Worm (Caenorhabditis elegans) whole organism, L1 larva: ENCODE data around the gene srz-1.

ENCODE experiments used
- C34B4.2 ChIP-seq: sonication (generic microtip); optimal IDR thresholded peaks from 2 replicates; lab custom pipeline; 2017; ENCODE audit warnings: mild to moderate bottlenecking, missing genetic modification characterization, missing compliant biosample characterization
- ama-1 ChIP-seq: fragments of 150-350 bp; optimal IDR thresholded peaks from 2 replicates; lab custom pipeline; 2014
- jun-1 ChIP-seq: fragments of 150-350 bp; optimal IDR thresholded peaks from 2 replicates; lab custom pipeline; 2014; ENCODE audit warnings: missing biosample characterization, missing genetic modification reagents, missing genetic modification characterization
- nhr-237 ChIP-seq: fragments of 150-350 bp; optimal IDR thresholded peaks from 2 replicates; lab custom pipeline; 2014; ENCODE audit warnings: missing biosample characterization, missing genetic modification characterization
- nhr-77 ChIP-seq: fragments of 150-350 bp; optimal IDR thresholded peaks from 2 replicates; lab custom pipeline; 2014; ENCODE audit warnings: missing biosample characterization, missing genetic modification characterization
- pag-3 ChIP-seq: sonication (generic microtip); optimal IDR thresholded peaks from 2 replicates; lab custom pipeline; 2017; ENCODE audit warnings: missing genetic modification characterization, mild to moderate bottlenecking, missing compliant biosample characterization, antibody characterized with exemption, borderline replicate concordance; ENCODE audit not compliant: insufficient read depth
- snpc-4 ChIP-seq: fragments of 150-350 bp; optimal IDR thresholded peaks from 2 replicates; lab custom pipeline; 2014; ENCODE audit warnings: missing biosample characterization, missing genetic modification characterization
- unc-62 ChIP-seq: fragments of 150-350 bp; optimal IDR thresholded peaks from 2 replicates; lab custom pipeline; 2014; ENCODE audit warnings: missing biosample characterization, missing genetic modification reagents, missing genetic modification characterization

ce11 chrV:16683359-16683758 lies 7.7 kb downstream of the srz-1 start:
- TF ChIP-seq snpc-4 (tag; lab: Kevin White, UChicago) (no peak), nhr-77 (tag; lab: Kevin White, UChicago) (no peak), pag-3 (no peak), unc-62 (GFP tag; lab: Kevin White, UChicago) (no peak), jun-1 (tag; lab: Kevin White, UChicago) (no peak), ama-1 (no peak), nhr-237 (no peak), C34B4.2 (tag; lab: Kevin White, UChicago) (no peak)
